Worm (Caenorhabditis elegans): ENCODE measurements around the gene Y37A1A.3.

Y37A1A.3 gene

DNA sequence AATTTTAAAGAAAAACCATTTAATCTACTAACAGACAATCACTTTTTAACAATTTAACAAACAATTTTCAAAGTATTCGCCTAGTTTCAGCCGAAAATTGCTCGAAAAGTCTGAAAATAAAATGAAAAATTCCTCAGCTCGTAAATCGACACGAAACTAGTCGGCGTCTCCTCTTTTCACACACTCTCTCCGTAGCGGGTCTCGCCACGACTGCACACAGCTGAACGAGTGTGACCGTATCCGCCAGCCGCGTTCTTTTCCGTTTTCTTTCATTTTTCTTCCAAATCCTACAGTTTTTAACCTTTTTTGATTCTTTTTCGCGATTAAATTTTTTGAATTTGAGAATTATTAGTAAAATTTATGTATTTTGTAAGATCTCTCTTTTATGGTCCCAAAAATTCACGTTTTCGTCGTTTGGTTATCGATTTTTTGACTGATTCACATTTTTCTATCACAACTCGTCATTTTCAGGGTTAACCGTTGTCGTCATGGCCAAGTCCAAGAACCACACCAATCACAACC, 20.9 kb downstream of the Y37A1A.3 start, which contains the start of gene rpl-29 (continued):
- no peak for TF ChIP-seq daf-19 (GFP tag; conservative IDR thresholded peaks at IDR 0.05)
- TF ChIP-seq lim-7 (GFP tag; IDR thresholded peaks at IDR 0.05) = no peak
- peak; percentile 28 for TF ChIP-seq nhr-6 (tag; optimal IDR thresholded peaks at IDR 0.05)
- 0 out of 2 replicates have a peak, but pooled peaks have one; percentile 67 for TF ChIP-seq zfp-3 (GFP tag; conservative IDR thresholded peaks at IDR 0.05)
- no peak for TF ChIP-seq dmd-8 (GFP tag; IDR thresholded peaks at IDR 0.05)
- TF ChIP-seq attf-4 (tag; optimal IDR thresholded peaks at IDR 0.05) = no peak
- TF ChIP-seq ZK337.2 (GFP tag; IDR thresholded peaks at IDR 0.05) = no peak
- no peak for TF ChIP-seq ceh-28 (tag; optimal IDR thresholded peaks at IDR 0.05)
- TF ChIP-seq php-3 (GFP tag; IDR thresholded peaks at IDR 0.05) = peak; percentile 57; the same call in 1 of the 2 replicates
- peak; percentile 45; the same call in 1 of the 2 replicates for TF ChIP-seq lin-29 (GFP tag; IDR thresholded peaks at IDR 0.05)
- TF ChIP-seq F44E2.7 (GFP tag; IDR thresholded peaks at IDR 0.05) = no peak
- no peak for TF ChIP-seq ces-1 (GFP tag; optimal IDR thresholded peaks at IDR 0.05)
- TF ChIP-seq saeg-2 (GFP tag; IDR thresholded peaks at IDR 0.05) = no peak

DNA sequence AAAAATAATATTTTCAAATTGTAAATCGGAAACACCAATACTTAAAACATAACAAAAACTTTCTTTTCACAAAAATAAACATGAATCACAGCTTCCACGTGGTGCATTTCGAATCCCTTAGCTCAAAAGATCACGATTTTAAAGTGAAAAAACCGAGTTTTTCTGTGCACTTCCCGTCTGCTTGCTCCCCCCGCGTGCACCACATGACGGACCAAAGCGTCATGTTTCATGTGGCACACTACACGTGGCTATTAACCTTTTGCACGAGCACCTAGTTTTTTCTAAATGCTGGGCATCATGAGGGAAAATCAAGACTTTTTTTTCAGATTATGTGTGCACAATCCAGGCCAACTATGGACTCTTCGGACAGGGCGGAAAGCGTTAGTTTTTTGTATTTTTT, 21.9 kb downstream of the Y37A1A.3 start:
- TF ChIP-seq mdl-1 (tag; optimal IDR thresholded peaks at IDR 0.05) (peak in 1 of 2 experiments; percentile 55), nhr-11 (tag; optimal IDR thresholded peaks at IDR 0.05) (peak; percentile 61), D1046.2 (GFP tag; IDR thresholded peaks at IDR 0.05) (no peak), T26A8.4 (GFP tag; IDR thresholded peaks at IDR 0.05) (no peak), zip-2 (tag; optimal IDR thresholded peaks at IDR 0.05) (no peak), gei-8 (GFP tag; optimal IDR thresholded peaks at IDR 0.05) (no peak), tra-1 (GFP tag; IDR thresholded peaks at IDR 0.05) (peak; percentile 50; the same call in 1 of the 2 replicates), hlh-11 (tag; optimal IDR thresholded peaks at IDR 0.05) (peak; percentile 58), ZK337.2 (GFP tag; IDR thresholded peaks at IDR 0.05) (no peak), lsy-2 (tag; optimal IDR thresholded peaks at IDR 0.05) (peak in 1 of 2 experiments; percentile 31), hlh-30 (tag; optimal IDR thresholded peaks at IDR 0.05; ENCODE audit: insufficient read depth) (peak; percentile 91), mxl-3 (GFP tag; optimal IDR thresholded peaks at IDR 0.05) (peak; percentile 43)

DNA sequence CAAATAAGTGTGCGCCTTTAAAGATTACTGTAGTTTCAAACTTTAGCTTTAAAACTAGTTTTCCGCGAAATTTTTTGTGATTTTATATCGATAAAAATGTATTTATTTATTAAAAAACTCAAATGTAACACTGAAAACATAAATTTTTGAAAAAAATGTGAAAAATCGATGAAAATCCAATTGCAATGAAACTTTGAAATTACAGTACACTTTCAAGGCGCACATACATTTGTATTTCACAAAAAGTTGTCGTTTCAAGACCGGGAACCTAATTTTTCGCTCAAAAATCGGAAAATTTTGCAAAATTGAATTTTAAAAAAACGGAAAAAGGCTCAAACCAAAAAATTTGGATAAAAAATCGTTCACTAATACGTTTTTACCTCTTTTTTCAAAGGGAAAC, 22.3 kb downstream of the Y37A1A.3 start:
- TF ChIP-seq egl-43 (GFP tag; IDR thresholded peaks at IDR 0.05) = no peak
- TF ChIP-seq skn-1 (tag; optimal IDR thresholded peaks at IDR 0.05) = no peak
- TF ChIP-seq tra-1 (GFP tag; IDR thresholded peaks at IDR 0.05) = no peak
- no peak for TF ChIP-seq mxl-3 (GFP tag; optimal IDR thresholded peaks at IDR 0.05)
- no peak for TF ChIP-seq rbr-2 (tag; optimal IDR thresholded peaks at IDR 0.05)
- no peak for TF ChIP-seq ZK546.5 (tag; optimal IDR thresholded peaks at IDR 0.05)
- TF ChIP-seq ceh-62 (tag; optimal IDR thresholded peaks at IDR 0.05) = no peak
- TF ChIP-seq nhr-102 (tag; optimal IDR thresholded peaks at IDR 0.05) = no peak
- no peak for TF ChIP-seq pqm-1 (tag; optimal IDR thresholded peaks at IDR 0.05)
- no peak for TF ChIP-seq dmd-8 (GFP tag; IDR thresholded peaks at IDR 0.05)
- TF ChIP-seq unc-62 (GFP tag; optimal IDR thresholded peaks at IDR 0.05 in 1 of 2) = no peak
- no peak for TF ChIP-seq unc-62 (tag; optimal IDR thresholded peaks at IDR 0.05)
- TF ChIP-seq lin-38 (GFP tag; IDR thresholded peaks at IDR 0.05) = no peak
- no peak for TF ChIP-seq mxl-2 (GFP tag; conservative IDR thresholded peaks at IDR 0.05)
- TF ChIP-seq spr-1 (tag; optimal IDR thresholded peaks at IDR 0.05) = no peak
- no peak for TF ChIP-seq F37D6.2 (tag; optimal IDR thresholded peaks at IDR 0.05)
- TF ChIP-seq R02D3.7 (tag; optimal IDR thresholded peaks at IDR 0.05) = no peak
- TF ChIP-seq madf-5 (GFP tag; IDR thresholded peaks at IDR 0.05) = no peak
- TF ChIP-seq php-3 (GFP tag; IDR thresholded peaks at IDR 0.05) = no peak
- TF ChIP-seq snpc-1.2 (GFP tag; IDR thresholded peaks at IDR 0.05) = no peak
